Fruit fly (Drosophila melanogaster) whole organism, embryonic: ENCODE data around the gene nAChRalpha6.
A peak's percentile ranks its signal among the peaks of the same experiment; 100 is the strongest.

Source experiments
- Adf1 ChIP-seq: fragments of 200-800 bp; sonication (Bioruptor generic); IDR thresholded peaks from 2 replicates; pipeline ENCODE4 v1.3.6; 2022; ENCODE audit warnings: missing biosample characterization, missing genetic modification characterization
- Bteb2 ChIP-seq: fragments of 200-800 bp; sonication (Bioruptor generic); optimal IDR thresholded peaks from 2 replicates; lab custom pipeline; 2016; ENCODE audit warnings: missing biosample characterization, missing genetic modification characterization
- CG11247 ChIP-seq: fragments of 200-800 bp; sonication (Bioruptor generic); IDR thresholded peaks from 2 replicates; pipeline ENCODE4 v1.3.6; 2022; ENCODE audit warnings: missing biosample characterization, missing genetic modification characterization
- CG11723 ChIP-seq: fragments of 200-800 bp; sonication (Bioruptor generic); optimal IDR thresholded peaks from 2 replicates; lab custom pipeline; 2017; ENCODE audit warnings: missing biosample characterization, mild to moderate bottlenecking, missing genetic modification characterization
- CG12236 ChIP-seq: fragments of 200-800 bp; sonication (Bioruptor generic); optimal IDR thresholded peaks from 2 replicates; lab custom pipeline; 2016; ENCODE audit warnings: missing biosample characterization, missing genetic modification characterization
- CG13775 ChIP-seq: fragments of 200-800 bp; sonication (Bioruptor generic); optimal IDR thresholded peaks from 3 replicates; lab custom pipeline; 2017; ENCODE audit warnings: missing biosample characterization, mild to moderate bottlenecking, missing genetic modification characterization
- CG14050 ChIP-seq: fragments of 200-800 bp; sonication (Bioruptor generic); IDR thresholded peaks from 3 replicates; pipeline ENCODE4 v1.3.6; 2022; ENCODE audit warnings: missing biosample characterization, missing genetic modification characterization
- CG14965 ChIP-seq: fragments of 200-800 bp; sonication (Bioruptor generic); optimal IDR thresholded peaks from 2 replicates; lab custom pipeline; 2016; ENCODE audit warnings: missing biosample characterization, missing genetic modification characterization, borderline replicate concordance
- CG1603 ChIP-seq: fragments of 200-800 bp; sonication (Bioruptor generic); optimal IDR thresholded peaks from 2 replicates; lab custom pipeline; 2019; ENCODE audit warnings: missing biosample characterization, mild to moderate bottlenecking, missing genetic modification characterization, moderate library complexity
- CG17385 ChIP-seq: fragments of 200-800 bp; sonication (Bioruptor generic); optimal IDR thresholded peaks from 3 replicates; lab custom pipeline; 2018; ENCODE audit warnings: missing biosample characterization, mild to moderate bottlenecking, missing genetic modification characterization
- CG32532 ChIP-seq: fragments of 200-800 bp; sonication (Bioruptor generic); IDR thresholded peaks from 2 replicates; pipeline ENCODE4 v1.3.6; 2022; ENCODE audit warnings: missing biosample characterization, missing genetic modification characterization
- CG3281 ChIP-seq: fragments of 200-800 bp; sonication (Bioruptor generic); optimal IDR thresholded peaks from 3 replicates; lab custom pipeline; 2017; ENCODE audit warnings: missing biosample characterization, mild to moderate bottlenecking, missing genetic modification characterization
- CG4360 ChIP-seq: fragments of 200-800 bp; sonication (Bioruptor generic); IDR thresholded peaks from 2 replicates; pipeline ENCODE4 v1.3.6; 2022; ENCODE audit warnings: missing biosample characterization, missing genetic modification characterization
- CG4424 ChIP-seq: fragments of 200-800 bp; sonication (Bioruptor generic); optimal IDR thresholded peaks from 3 replicates; lab custom pipeline; 2016; ENCODE audit warnings: missing biosample characterization, missing genetic modification characterization
- CG6654 ChIP-seq: fragments of 200-800 bp; sonication (Bioruptor generic); optimal IDR thresholded peaks from 2 replicates; lab custom pipeline; 2017; ENCODE audit warnings: missing biosample characterization, mild to moderate bottlenecking, missing genetic modification characterization
- CG6854 ChIP-seq: fragments of 200-800 bp; sonication (Bioruptor generic); optimal IDR thresholded peaks from 3 replicates; lab custom pipeline; 2017; ENCODE audit warnings: missing biosample characterization, mild to moderate bottlenecking, missing genetic modification characterization
- CG7839 ChIP-seq: fragments of 200-800 bp; sonication (Bioruptor generic); optimal IDR thresholded peaks from 3 replicates; lab custom pipeline; 2018; ENCODE audit warnings: missing biosample characterization, mild to moderate bottlenecking, missing genetic modification characterization, moderate library complexity
- CG8290 ChIP-seq, 3 experiments: fragments of 200-800 bp; sonication (Bioruptor generic); optimal IDR thresholded peaks; 2 replicates each; lab custom pipeline; 2016 to 2019; ENCODE audit warnings: missing biosample characterization in 3 of 3, missing genetic modification characterization in 3 of 3, mild to moderate bottlenecking in 2 of 3, moderate library complexity in 1 of 3
- CG8924 ChIP-seq: fragments of 200-800 bp; optimal IDR thresholded peaks from 3 replicates; lab custom pipeline; 2019; ENCODE audit warnings: missing biosample characterization, mild to moderate bottlenecking, missing genetic modification characterization, moderate library complexity
- CG9932 ChIP-seq: fragments of 200-800 bp; sonication (Bioruptor generic); IDR thresholded peaks from 2 replicates; pipeline ENCODE4 v1.3.6; 2022; ENCODE audit warnings: missing biosample characterization, missing genetic modification characterization
- Doc3 ChIP-seq: fragments of 200-800 bp; sonication (Bioruptor generic); IDR thresholded peaks from 3 replicates; pipeline ENCODE4 v1.3.6; 2022; ENCODE audit warnings: missing biosample characterization, missing genetic modification characterization; ENCODE audit not compliant: partially characterized antibody
- Dp ChIP-seq: fragments of 200-800 bp; sonication (Bioruptor generic); optimal IDR thresholded peaks from 2 replicates; lab custom pipeline; 2018; ENCODE audit warnings: missing biosample characterization, mild to moderate bottlenecking, missing genetic modification characterization, moderate library complexity
- HLH54F ChIP-seq: fragments of 200-800 bp; sonication (Bioruptor generic); optimal IDR thresholded peaks from 3 replicates; lab custom pipeline; 2016; ENCODE audit warnings: missing biosample characterization, missing genetic modification characterization
- Hr51 ChIP-seq, 2 experiments: fragments of 200-800 bp; sonication (Bioruptor generic); optimal IDR thresholded peaks; 2 replicates in 1 of 2; 3 replicates in 1 of 2; lab custom pipeline; 2016 to 2018; ENCODE audit warnings: missing biosample characterization in 2 of 2, missing genetic modification characterization in 2 of 2, mild to moderate bottlenecking in 1 of 2, moderate library complexity in 1 of 2
- Hr78 ChIP-seq, 2 experiments: fragments of 200-800 bp in 1 of 2; fragments of >200 bp in 1 of 2; sonication (Bioruptor generic) in 1 of 2; optimal IDR thresholded peaks; 2 replicates each; lab custom pipeline; 2017 to 2019; ENCODE audit warnings: missing biosample characterization in 2 of 2, missing genetic modification characterization in 2 of 2, mild to moderate bottlenecking in 1 of 2, moderate library complexity in 1 of 2
- Med ChIP-seq: fragments of 200-800 bp; sonication (Bioruptor generic); peaks from one replicate; lab custom pipeline; 2016; ENCODE audit warnings: missing biosample characterization, missing genetic modification characterization, mild to moderate bottlenecking, inconsistent platforms, moderate library complexity
- NC2β ChIP-seq: fragments of 200-800 bp; sonication (Bioruptor generic); optimal IDR thresholded peaks from 2 replicates; lab custom pipeline; 2016; ENCODE audit warnings: missing biosample characterization, missing genetic modification characterization
- Pdp1 ChIP-seq, 2 experiments: fragments of 200-800 bp; sonication (Bioruptor generic); optimal IDR thresholded peaks; 3 replicates each; lab custom pipeline; 2016; ENCODE audit warnings: missing biosample characterization in 2 of 2, missing genetic modification characterization in 2 of 2, mild to moderate bottlenecking in 1 of 2, moderate library complexity in 1 of 2
- Ravus ChIP-seq: fragments of 200-800 bp; sonication (Bioruptor generic); IDR thresholded peaks from 2 replicates; pipeline ENCODE4 v1.3.6; 2022; ENCODE audit warnings: missing biosample characterization, missing genetic modification characterization
- Sry-δ ChIP-seq: fragments of 200-800 bp; sonication (Bioruptor generic); optimal IDR thresholded peaks from 2 replicates; lab custom pipeline; 2016; ENCODE audit warnings: missing biosample characterization, missing genetic modification characterization
- Usf ChIP-seq: fragments of 200-800 bp; sonication (Bioruptor generic); optimal IDR thresholded peaks from 2 replicates; lab custom pipeline; 2017; ENCODE audit warnings: missing genotype, missing biosample characterization, missing genetic modification characterization
- ac ChIP-seq: fragments of 200-800 bp; sonication (Bioruptor generic); optimal IDR thresholded peaks from 3 replicates; lab custom pipeline; 2017; ENCODE audit warnings: missing biosample characterization, mild to moderate bottlenecking, missing genetic modification characterization
- bab2 ChIP-seq: fragments of 200-800 bp; sonication (Bioruptor generic); optimal IDR thresholded peaks from 2 replicates; lab custom pipeline; 2016; ENCODE audit warnings: missing biosample characterization, missing genetic modification characterization
- cas ChIP-seq: fragments of 200-800 bp; sonication (Bioruptor generic); IDR thresholded peaks from 2 replicates; pipeline ENCODE4 v1.3.6; 2022; ENCODE audit warnings: missing biosample characterization, missing genetic modification characterization
- chm ChIP-seq: fragments of 200-800 bp; sonication (Bioruptor generic); IDR thresholded peaks from 2 replicates; pipeline ENCODE4 v1.3.6; 2022; ENCODE audit warnings: missing biosample characterization, missing genetic modification characterization
- da ChIP-seq: fragments of 200-800 bp; sonication (Bioruptor generic); optimal IDR thresholded peaks from 2 replicates; lab custom pipeline; 2016; ENCODE audit warnings: missing biosample characterization, missing genetic modification characterization
- ewg ChIP-seq: fragments of 200-800 bp; sonication (Bioruptor generic); optimal IDR thresholded peaks from 3 replicates; lab custom pipeline; 2017; ENCODE audit warnings: mild to moderate bottlenecking, missing biosample characterization, missing genetic modification reagents, missing genetic modification characterization
- fd96Cb ChIP-seq: fragments of 200-800 bp; sonication (Bioruptor generic); optimal IDR thresholded peaks from 2 replicates; lab custom pipeline; 2018; ENCODE audit warnings: missing biosample characterization, mild to moderate bottlenecking, missing genetic modification characterization, moderate library complexity
- hb ChIP-seq: fragments of 200-800 bp; sonication (Bioruptor generic); IDR thresholded peaks from 3 replicates; pipeline ENCODE4 v1.3.6; 2022; ENCODE audit warnings: missing biosample characterization, missing genetic modification characterization; ENCODE audit not compliant: partially characterized antibody
- hkb ChIP-seq, 2 experiments: fragments of 200-800 bp in 1 of 2; fragments of >200 bp in 1 of 2; sonication (Bioruptor generic) in 1 of 2; IDR thresholded peaks in 1 of 2; optimal IDR thresholded peaks in 1 of 2; 2 replicates each; pipeline versions ENCODE4 v1.3.6 to Lab custom; 2017 to 2022; ENCODE audit warnings: missing biosample characterization in 1 of 2, missing genetic modification characterization in 1 of 2
- nerfin-1 ChIP-seq: fragments of 200-800 bp; sonication (Bioruptor generic); optimal IDR thresholded peaks from 3 replicates; lab custom pipeline; 2019; ENCODE audit warnings: missing biosample characterization, mild to moderate bottlenecking, missing genetic modification characterization, moderate library complexity
- nom ChIP-seq: fragments of 200-800 bp; sonication (Bioruptor generic); optimal IDR thresholded peaks from 2 replicates; lab custom pipeline; 2017; ENCODE audit warnings: missing biosample characterization, missing genetic modification characterization, mild to moderate bottlenecking, moderate library complexity, missing genetic modification reagents
- onecut ChIP-seq: fragments of 200-800 bp; sonication (Bioruptor generic); IDR thresholded peaks from 2 replicates; pipeline ENCODE4 v1.3.6; 2022; ENCODE audit warnings: missing biosample characterization, missing genetic modification characterization
- sens ChIP-seq: fragments of 200-800 bp; sonication (Bioruptor generic); peaks from one replicate; lab custom pipeline; 2016; ENCODE audit warnings: missing biosample characterization, missing genetic modification characterization
- tll ChIP-seq, 2 experiments: fragments of 200-800 bp in 1 of 2; fragments of >200 bp in 1 of 2; sonication (Bioruptor generic) in 1 of 2; optimal IDR thresholded peaks; 2 replicates each; lab custom pipeline; 2017 to 2019; ENCODE audit warnings: missing biosample characterization in 2 of 2, missing genetic modification characterization in 2 of 2, mild to moderate bottlenecking in 1 of 2, moderate library complexity in 1 of 2
- tna ChIP-seq: fragments of 200-800 bp; sonication (Bioruptor generic); IDR thresholded peaks from 2 replicates; pipeline ENCODE4 v1.3.6; 2022; ENCODE audit warnings: missing biosample characterization, missing genetic modification characterization; ENCODE audit not compliant: partially characterized antibody
- trh ChIP-seq: fragments of 200-800 bp; sonication (Bioruptor generic); optimal IDR thresholded peaks from 2 replicates; lab custom pipeline; 2016; ENCODE audit warnings: missing biosample characterization, missing genetic modification characterization
- wdn ChIP-seq: fragments of 200-800 bp; sonication (Bioruptor generic); IDR thresholded peaks from 2 replicates; pipeline ENCODE4 v1.3.6; 2022; ENCODE audit warnings: missing biosample characterization, missing genetic modification characterization
- zen ChIP-seq: fragments of 200-800 bp; sonication (Bioruptor generic); optimal IDR thresholded peaks from 3 replicates; lab custom pipeline; 2018; ENCODE audit warnings: missing biosample characterization, mild to moderate bottlenecking, missing genetic modification characterization, moderate library complexity

The nAChRalpha6 gene

dm6 chr2L:9758856-9759255 is 127.2 kb downstream of the nAChRalpha6 start (continued):
- TF ChIP-seq tll (GFP tag; optimal IDR thresholded peaks at IDR 0.05; lab: Kevin White, UChicago) (no peak), ewg (GFP tag; lab: Kevin White, UChicago) (peak; percentile 57), chm (peak; percentile 82), CG7839 (tag; lab: Kevin White, UChicago) (peak; percentile 40), hkb (optimal IDR thresholded peaks at IDR 0.05; lab: Kevin White, UChicago) (no peak), hkb (GFP tag; IDR thresholded peaks at IDR 0.05; lab: Robert Waterston, UW) (no peak), Usf (no peak), HLH54F (GFP tag; lab: Kevin White, UChicago) (peak; percentile 69), CG9932 (GFP tag; lab: Robert Waterston, UW) (peak; percentile 92), onecut (GFP tag; lab: Robert Waterston, UW) (peak; percentile 59; the same call in 1 of the 2 replicates), Doc3 (GFP tag; lab: Robert Waterston, UW) (peak; percentile 92), cas (peak; percentile 60; the same call in 1 of the 2 replicates), ac (GFP tag; lab: Kevin White, UChicago) (no peak), CG6654 (GFP tag; lab: Kevin White, UChicago) (no peak), Dp (peak; percentile 13), Hr78 (GFP tag; optimal IDR thresholded peaks at IDR 0.05; lab: Kevin White, UChicago) (no peak), da (GFP tag; lab: Kevin White, UChicago) (peak; percentile 23), CG8290 (GFP tag; optimal IDR thresholded peaks at IDR 0.05; lab: Kevin White, UChicago) (no peak), CG8290 (tag; optimal IDR thresholded peaks at IDR 0.05; lab: Kevin White, UChicago) (peak in 1 of 2 experiments; percentile 90), CG4360 (GFP tag; lab: Robert Waterston, UW) (peak; percentile 100), hb (peak; percentile 78), CG12236 (GFP tag; lab: Kevin White, UChicago) (no peak), CG3281 (peak; percentile 48), Hr51 (GFP tag; optimal IDR thresholded peaks at IDR 0.05; lab: Kevin White, UChicago) (peak in 1 of 2 experiments; percentile 57), Sry-δ (GFP tag; lab: Kevin White, UChicago) (peak; percentile 93), CG6854 (GFP tag; lab: Kevin White, UChicago) (no peak), wdn (GFP tag; lab: Robert Waterston, UW) (peak; percentile 69), CG11247 (GFP tag; lab: Robert Waterston, UW) (peak; percentile 59; the same call in 1 of the 2 replicates), CG17385 (GFP tag; lab: Kevin White, UChicago) (peak; percentile 24), CG4424 (GFP tag; lab: Kevin White, UChicago) (no peak), CG8924 (tag; lab: Kevin White, UChicago) (peak; percentile 61), NC2β (GFP tag; lab: Kevin White, UChicago) (no peak), Pdp1 (GFP tag; optimal IDR thresholded peaks at IDR 0.05; lab: Kevin White, UChicago) (peak; percentile 41 to 54), bab2 (GFP tag; lab: Kevin White, UChicago) (peak; percentile 58), Adf1 (GFP tag; lab: Robert Waterston, UW) (peak; percentile 90), CG14050 (peak; percentile 16; the same call in 1 of the 3 replicates), CG13775 (GFP tag; lab: Kevin White, UChicago) (peak; percentile 36), zen (peak; percentile 35), Med (GFP tag; lab: Kevin White, UChicago) (peak; percentile 96), tna (peak; percentile 86), trh (no peak), nerfin-1 (tag; lab: Kevin White, UChicago) (peak; percentile 24), CG1603 (tag; lab: Kevin White, UChicago) (peak; percentile 76), Ravus (no peak), CG32532 (GFP tag; lab: Robert Waterston, UW) (peak; percentile 80), CG14965 (no peak), sens (GFP tag; lab: Kevin White, UChicago) (peak; percentile 75), Bteb2 (no peak), fd96Cb (tag; lab: Kevin White, UChicago) (no peak), nom (GFP tag; lab: Kevin White, UChicago) (peak; percentile 64), CG11723 (GFP tag; lab: Kevin White, UChicago) (no peak)
